Fruit fly (Drosophila melanogaster) whole organism, embryonic: ENCODE results near the gene Art2.

ENCODE experiments used
- Atf3 ChIP-seq: fragments of 200-800 bp; sonication (Bioruptor generic); optimal IDR thresholded peaks from 3 replicates; lab custom pipeline; 2016; ENCODE audit warnings: missing biosample characterization, missing genetic modification characterization
- Bteb2 ChIP-seq: fragments of 200-800 bp; sonication (Bioruptor generic); optimal IDR thresholded peaks from 2 replicates; lab custom pipeline; 2016; ENCODE audit warnings: missing biosample characterization, missing genetic modification characterization
- C15 ChIP-seq: fragments of 200-800 bp; sonication (Bioruptor generic); IDR thresholded peaks from 3 replicates; pipeline ENCODE4 v1.3.6; 2022; ENCODE audit warnings: missing biosample characterization, missing genetic modification characterization
- CG10209 ChIP-seq: fragments of 200-800 bp; sonication (Bioruptor generic); optimal IDR thresholded peaks from 3 replicates; lab custom pipeline; 2017; ENCODE audit warnings: missing biosample characterization, mild to moderate bottlenecking, missing genetic modification characterization, missing genetic modification reagents
- CG10321 ChIP-seq: fragments of 200-800 bp; sonication (Bioruptor generic); IDR thresholded peaks from 2 replicates; pipeline ENCODE4 v1.3.6; 2022; ENCODE audit warnings: missing biosample characterization, missing genetic modification characterization
- CG10366 ChIP-seq: fragments of 200-800 bp; sonication (Bioruptor generic); IDR thresholded peaks from 2 replicates; pipeline ENCODE4 v1.3.6; 2022; ENCODE audit warnings: missing biosample characterization, missing genetic modification characterization
- CG10654 ChIP-seq: fragments of 200-800 bp; sonication (Bioruptor generic); optimal IDR thresholded peaks from 2 replicates; lab custom pipeline; 2016; ENCODE audit warnings: missing biosample characterization, missing genetic modification characterization
- CG12155 ChIP-seq: fragments of 200-800 bp; sonication (Bioruptor generic); optimal IDR thresholded peaks from 3 replicates; lab custom pipeline; 2016; ENCODE audit warnings: missing biosample characterization, missing genetic modification characterization
- CG12236 ChIP-seq: fragments of 200-800 bp; sonication (Bioruptor generic); optimal IDR thresholded peaks from 2 replicates; lab custom pipeline; 2016; ENCODE audit warnings: missing biosample characterization, missing genetic modification characterization
- CG13296 ChIP-seq: fragments of 200-800 bp; sonication (Bioruptor generic); optimal IDR thresholded peaks from 3 replicates; lab custom pipeline; 2018; ENCODE audit warnings: missing biosample characterization, mild to moderate bottlenecking, missing genetic modification characterization
- CG1529 ChIP-seq: fragments of 200-800 bp; sonication (Bioruptor generic); optimal IDR thresholded peaks from 3 replicates; lab custom pipeline; 2018; ENCODE audit warnings: missing biosample characterization, missing genetic modification characterization
- CG15479 ChIP-seq: fragments of 200-800 bp; sonication (Bioruptor generic); optimal IDR thresholded peaks from 3 replicates; lab custom pipeline; 2019; ENCODE audit warnings: missing biosample characterization, mild to moderate bottlenecking, missing genetic modification characterization, moderate library complexity
- CG16813 ChIP-seq: fragments of 200-800 bp; sonication (Bioruptor generic); IDR thresholded peaks from 3 replicates; pipeline ENCODE4 v1.3.6; 2022; ENCODE audit warnings: missing biosample characterization, missing genetic modification characterization; ENCODE audit not compliant: partially characterized antibody
- CG17359 ChIP-seq: fragments of 200-800 bp; sonication (Bioruptor generic); optimal IDR thresholded peaks from 3 replicates; lab custom pipeline; 2018; ENCODE audit warnings: missing biosample characterization, mild to moderate bottlenecking, missing genetic modification characterization, moderate library complexity
- CG17361 ChIP-seq: fragments of 200-800 bp; sonication (Bioruptor generic); IDR thresholded peaks from 3 replicates; pipeline ENCODE4 v1.3.6; 2022; ENCODE audit warnings: missing biosample characterization, missing genetic modification characterization
- CG18599 ChIP-seq: fragments of 200-800 bp; sonication (Bioruptor generic); optimal IDR thresholded peaks from 3 replicates; lab custom pipeline; 2017; ENCODE audit warnings: missing biosample characterization, missing genetic modification characterization, mild to moderate bottlenecking, moderate library complexity, missing genetic modification reagents
- CG31365 ChIP-seq: fragments of 200-800 bp; sonication (Bioruptor generic); optimal IDR thresholded peaks from 2 replicates; lab custom pipeline; 2018; ENCODE audit warnings: missing biosample characterization, mild to moderate bottlenecking, missing genetic modification characterization
- CG33213 ChIP-seq: fragments of 200-800 bp; sonication (Bioruptor generic); optimal IDR thresholded peaks from 3 replicates; lab custom pipeline; 2016; ENCODE audit warnings: missing biosample characterization, missing genetic modification characterization
- CG34376 ChIP-seq: fragments of 200-800 bp; sonication (Bioruptor generic); optimal IDR thresholded peaks from 2 replicates; lab custom pipeline; 2018; ENCODE audit warnings: missing biosample characterization, mild to moderate bottlenecking, missing genetic modification characterization
- CG3995 ChIP-seq: fragments of 200-800 bp; sonication (Bioruptor generic); optimal IDR thresholded peaks from 3 replicates; lab custom pipeline; 2016; ENCODE audit warnings: missing biosample characterization, missing genetic modification characterization
- CG6272 ChIP-seq: fragments of 200-800 bp; sonication (Bioruptor generic); IDR thresholded peaks from 2 replicates; pipeline ENCODE4 v1.3.6; 2022; ENCODE audit warnings: missing biosample characterization, missing genetic modification characterization
- CG8765 ChIP-seq: fragments of 200-800 bp; sonication (Bioruptor generic); IDR thresholded peaks from 2 replicates; pipeline ENCODE4 v1.3.6; 2022; ENCODE audit warnings: missing biosample characterization, missing genetic modification characterization
- D ChIP-seq, 2 experiments: fragments of 200-800 bp in 1 of 2; fragments of >200 bp in 1 of 2; sonication (Bioruptor generic) in 1 of 2; optimal IDR thresholded peaks; 2 replicates in 1 of 2; 3 replicates in 1 of 2; lab custom pipeline; 2017; ENCODE audit warnings: mild to moderate bottlenecking in 1 of 2, missing biosample characterization in 1 of 2, missing genetic modification characterization in 1 of 2, missing genetic modification reagents in 1 of 2
- Dad ChIP-seq: fragments of 200-800 bp; sonication (Bioruptor generic); optimal IDR thresholded peaks from 3 replicates; lab custom pipeline; 2016; ENCODE audit warnings: missing biosample characterization, missing genetic modification characterization
- Dfd ChIP-seq, 2 experiments: fragments of >200 bp; optimal IDR thresholded peaks; 2 replicates each; lab custom pipeline; 2017; ENCODE audit warnings: missing biosample characterization in 2 of 2, missing genetic modification characterization in 2 of 2
- H2.0 ChIP-seq: fragments of 200-800 bp; sonication (Bioruptor generic); IDR thresholded peaks from 2 replicates; pipeline ENCODE4 v1.3.6; 2022; ENCODE audit warnings: missing biosample characterization, missing genetic modification characterization
- Kr ChIP-seq: fragments of 200-800 bp; sonication (Bioruptor generic); optimal IDR thresholded peaks from 2 replicates; lab custom pipeline; 2017; ENCODE audit warnings: missing biosample characterization, mild to moderate bottlenecking, missing genetic modification characterization
- Lim3 ChIP-seq: fragments of 200-800 bp; sonication (Bioruptor generic); IDR thresholded peaks from 2 replicates; pipeline ENCODE4 v1.3.6; 2022; ENCODE audit warnings: missing biosample characterization, missing genetic modification characterization
- MESR4 ChIP-seq: fragments of 200-800 bp; sonication (Bioruptor generic); optimal IDR thresholded peaks from 2 replicates; lab custom pipeline; 2018; ENCODE audit warnings: missing biosample characterization, mild to moderate bottlenecking, missing genetic modification characterization, moderate library complexity
- Meics ChIP-seq: fragments of 200-800 bp; sonication (Bioruptor generic); optimal IDR thresholded peaks from 2 replicates; lab custom pipeline; 2017; ENCODE audit warnings: missing biosample characterization, mild to moderate bottlenecking, missing genetic modification characterization
- Nf-YA ChIP-seq: fragments of 200-800 bp; sonication (Bioruptor generic); IDR thresholded peaks from 2 replicates; pipeline ENCODE4 v1.3.6; 2022; ENCODE audit warnings: missing biosample characterization, missing genetic modification characterization
- Trl ChIP-seq, 3 experiments: fragments of >200 bp in 2 of 3; fragments of 200-800 bp in 1 of 3; sonication (Bioruptor generic) in 1 of 3; optimal IDR thresholded peaks; 2 replicates in 1 of 3; 3 replicates in 2 of 3; lab custom pipeline; 2016 to 2017; ENCODE audit warnings: missing biosample characterization in 1 of 3, missing genetic modification characterization in 1 of 3
- az2 ChIP-seq: fragments of 200-800 bp; sonication (Bioruptor generic); optimal IDR thresholded peaks from 3 replicates; lab custom pipeline; 2016; ENCODE audit warnings: missing biosample characterization, missing genetic modification characterization
- cad ChIP-seq: fragments of >200 bp; optimal IDR thresholded peaks from 2 replicates; lab custom pipeline; 2017; ENCODE audit warnings: missing biosample characterization, missing genetic modification characterization
- cato ChIP-seq: fragments of 200-800 bp; sonication (Bioruptor generic); optimal IDR thresholded peaks from 2 replicates; lab custom pipeline; 2016; ENCODE audit warnings: missing biosample characterization, missing genetic modification characterization, borderline replicate concordance
- chm ChIP-seq: fragments of 200-800 bp; sonication (Bioruptor generic); IDR thresholded peaks from 2 replicates; pipeline ENCODE4 v1.3.6; 2022; ENCODE audit warnings: missing biosample characterization, missing genetic modification characterization
- crp ChIP-seq, 2 experiments: fragments of 200-800 bp; sonication (Bioruptor generic); optimal IDR thresholded peaks; 2 replicates in 1 of 2; 3 replicates in 1 of 2; lab custom pipeline; 2017; ENCODE audit warnings: missing biosample characterization in 2 of 2, missing genetic modification characterization in 2 of 2, mild to moderate bottlenecking in 1 of 2, moderate library complexity in 1 of 2
- dmrt11E ChIP-seq: fragments of 200-800 bp; sonication (Bioruptor generic); optimal IDR thresholded peaks from 3 replicates; lab custom pipeline; 2018; ENCODE audit warnings: missing biosample characterization, mild to moderate bottlenecking, missing genetic modification characterization, moderate library complexity
- dysf ChIP-seq: fragments of 200-800 bp; sonication (Bioruptor generic); IDR thresholded peaks from 3 replicates; pipeline ENCODE4 v1.3.6; 2022; ENCODE audit warnings: missing biosample characterization, missing genetic modification characterization
- ham ChIP-seq: fragments of 200-800 bp; sonication (Bioruptor generic); IDR thresholded peaks from 2 replicates; pipeline ENCODE4 v1.3.6; 2022; ENCODE audit warnings: missing biosample characterization, missing genetic modification characterization
- lola ChIP-seq, 3 experiments: fragments of >200 bp in 2 of 3; fragments of 200-800 bp in 1 of 3; sonication (Bioruptor generic) in 1 of 3; optimal IDR thresholded peaks; 2 replicates each; lab custom pipeline; 2017 to 2019; ENCODE audit warnings: missing biosample characterization in 3 of 3, missing genetic modification characterization in 3 of 3, mild to moderate bottlenecking in 1 of 3, moderate library complexity in 1 of 3
- odd ChIP-seq: fragments of 200-800 bp; sonication (Bioruptor generic); optimal IDR thresholded peaks from 2 replicates; lab custom pipeline; 2017; ENCODE audit warnings: missing biosample characterization, mild to moderate bottlenecking, missing genetic modification characterization
- sd ChIP-seq: fragments of 200-800 bp; sonication (Bioruptor generic); optimal IDR thresholded peaks from 3 replicates; lab custom pipeline; 2018; ENCODE audit warnings: missing biosample characterization, mild to moderate bottlenecking, missing genetic modification characterization, moderate library complexity
- sqz ChIP-seq: fragments of 200-800 bp; sonication (Bioruptor generic); optimal IDR thresholded peaks from 3 replicates; lab custom pipeline; 2018; ENCODE audit warnings: missing biosample characterization, mild to moderate bottlenecking, missing genetic modification characterization
- tup ChIP-seq: fragments of 200-800 bp; sonication (Bioruptor generic); optimal IDR thresholded peaks from 2 replicates; lab custom pipeline; 2016; ENCODE audit warnings: missing biosample characterization, mild to moderate bottlenecking, missing genetic modification characterization, moderate library complexity
- vfl ChIP-seq: fragments of 200-800 bp; sonication (Bioruptor generic); optimal IDR thresholded peaks from 2 replicates; lab custom pipeline; 2016; ENCODE audit warnings: missing biosample characterization, missing genetic modification characterization
- vnd ChIP-seq: fragments of 200-800 bp; sonication (Bioruptor generic); IDR thresholded peaks from 3 replicates; pipeline ENCODE4 v1.3.6; 2022; ENCODE audit warnings: missing biosample characterization, missing genetic modification characterization; ENCODE audit not compliant: partially characterized antibody

Art2 gene

DNA sequence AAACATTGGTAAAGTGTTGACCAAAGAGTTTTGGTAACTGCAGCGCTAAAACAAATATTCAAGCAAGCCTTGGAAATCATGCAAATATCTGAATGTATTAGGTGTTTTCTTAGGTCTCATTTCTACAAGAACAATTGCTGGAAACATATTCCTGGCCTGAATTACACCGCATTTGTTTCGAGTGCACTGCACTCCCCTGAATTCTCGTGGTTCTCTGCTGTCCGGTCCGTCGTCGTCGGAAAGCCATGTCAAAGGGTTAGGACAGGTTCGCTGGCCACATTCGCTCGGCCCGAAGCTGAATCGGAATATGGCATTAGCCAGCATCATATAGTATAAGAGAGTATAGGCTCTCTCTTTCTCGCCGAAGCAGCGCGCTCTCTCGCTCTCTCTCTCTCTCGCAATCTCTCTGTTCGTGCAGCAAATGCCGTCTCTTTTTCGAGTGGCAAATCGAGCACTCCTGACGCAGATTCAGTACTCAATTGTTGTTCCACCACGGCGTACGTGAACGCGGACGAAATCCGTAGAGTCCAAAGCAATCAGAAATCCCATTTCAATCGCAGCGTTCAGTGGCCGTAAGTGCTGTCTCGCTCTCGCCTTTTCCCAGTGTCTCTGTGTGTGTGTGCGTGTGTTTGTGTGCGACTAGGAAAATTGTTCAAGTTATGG lies 1.7 kb upstream of the Art2 start, which contains the start of gene tutl (continued):
- peak; percentile 56; the same call in 1 of the 2 replicates for TF ChIP-seq Lim3
- TF ChIP-seq Nf-YA (GFP tag; lab: Robert Waterston, UW), result peak; percentile 23; the same call in 1 of the 2 replicates
- peak; percentile 74 for TF ChIP-seq Bteb2 (GFP tag; lab: Kevin White, UChicago)
- TF ChIP-seq CG15479, result peak; percentile 77
- peak; percentile 81 for TF ChIP-seq CG10209
- TF ChIP-seq odd, result peak; percentile 52
- peak; percentile 85 for TF ChIP-seq az2
- TF ChIP-seq CG1529 (GFP tag; lab: Kevin White, UChicago), result peak; percentile 64
- TF ChIP-seq Meics (GFP tag; lab: Kevin White, UChicago), result peak; percentile 81
- TF ChIP-seq CG13296, result peak; percentile 42
- no peak for TF ChIP-seq CG3995 (GFP tag; lab: Kevin White, UChicago)
- no peak for TF ChIP-seq MESR4 (GFP tag; lab: Kevin White, UChicago)
- 0 out of 3 replicates have a peak, but pooled peaks have one; percentile 22 for TF ChIP-seq vnd (GFP tag; lab: Robert Waterston, UW)
- peak; percentile 73 for TF ChIP-seq CG17359 (tag; lab: Kevin White, UChicago)
- TF ChIP-seq sd, result no peak
- TF ChIP-seq CG33213, result peak; percentile 69
- TF ChIP-seq CG10321 (GFP tag; lab: Robert Waterston, UW), result peak; percentile 11
- TF ChIP-seq lola (GFP tag; optimal IDR thresholded peaks at IDR 0.05; lab: Kevin White, UChicago), result peak in 1 of 3 experiments; percentile 88
- TF ChIP-seq CG10654 (GFP tag; lab: Kevin White, UChicago), result peak; percentile 72
- TF ChIP-seq CG16813 (GFP tag; lab: Robert Waterston, UW), result peak; percentile 49; the same call in 2 of the 3 replicates
- peak; percentile 63 for TF ChIP-seq sqz (GFP tag; lab: Kevin White, UChicago)
- TF ChIP-seq crp (GFP tag; optimal IDR thresholded peaks at IDR 0.05; lab: Kevin White, UChicago), result peak in 1 of 2 experiments; percentile 45
- peak; percentile 55 for TF ChIP-seq cad (GFP tag; lab: Kevin White, UChicago)
- peak; percentile 77 for TF ChIP-seq D (optimal IDR thresholded peaks at IDR 0.05; lab: Kevin White, UChicago)
- peak; percentile 78 for TF ChIP-seq D (GFP tag; optimal IDR thresholded peaks at IDR 0.05; lab: Kevin White, UChicago)
- TF ChIP-seq CG8765, result peak; percentile 54
- TF ChIP-seq chm (GFP tag; lab: Robert Waterston, UW), result peak; percentile 70
- TF ChIP-seq C15, result peak; percentile 35; the same call in 1 of the 3 replicates
- TF ChIP-seq tup (GFP tag; lab: Kevin White, UChicago), result peak; percentile 4
- TF ChIP-seq dmrt11E (tag; lab: Kevin White, UChicago), result peak; percentile 91
- TF ChIP-seq cato (GFP tag; lab: Kevin White, UChicago), result peak; percentile 51
- peak; percentile 74 for TF ChIP-seq Dad (GFP tag; lab: Kevin White, UChicago)
- no peak for TF ChIP-seq Dfd (GFP tag; optimal IDR thresholded peaks at IDR 0.05; lab: Kevin White, UChicago)
- TF ChIP-seq CG12155 (GFP tag; lab: Kevin White, UChicago), result peak; percentile 78
- peak; percentile 72 for TF ChIP-seq H2.0 (GFP tag; lab: Robert Waterston, UW)
- TF ChIP-seq Atf3 (GFP tag; lab: Kevin White, UChicago), result peak; percentile 75
- peak; percentile 86 for TF ChIP-seq CG17361 (GFP tag; lab: Robert Waterston, UW)
- peak; percentile 55 for TF ChIP-seq CG12236 (GFP tag; lab: Kevin White, UChicago)
- peak; percentile 23 for TF ChIP-seq CG31365 (tag; lab: Kevin White, UChicago)
- peak; percentile 96 to 99 for TF ChIP-seq Trl (optimal IDR thresholded peaks at IDR 0.05; lab: Kevin White, UChicago)
- TF ChIP-seq Trl (GFP tag; optimal IDR thresholded peaks at IDR 0.05; lab: Kevin White, UChicago), result peak; percentile 89
- TF ChIP-seq Kr, result peak; percentile 99
- peak; percentile 89 for TF ChIP-seq dysf
- TF ChIP-seq CG18599 (GFP tag; lab: Kevin White, UChicago), result peak; percentile 85
- TF ChIP-seq CG34376, result no peak
- TF ChIP-seq CG6272 (GFP tag; lab: Robert Waterston, UW), result peak; percentile 65; the same call in 1 of the 2 replicates
- peak; percentile 79 for TF ChIP-seq CG10366
- peak; percentile 50; the same call in 1 of the 2 replicates for TF ChIP-seq ham (GFP tag; lab: Robert Waterston, UW)
- peak; percentile 72 for TF ChIP-seq vfl
